Worm (Caenorhabditis elegans): Measurements from ENCODE around the gene Y73C8B.3.

Gene Y73C8B.3

ce11 chrV:3193091-3193608 is at the start of gene Y73C8B.3, which contains the start of gene Y73C8B.9:
Gene Y73C8B.3 (minus strand): TSS chrV:3193237.
Gene Y73C8B.9 (plus strand): TSS chrV:3193558.
- TF ChIP-seq him-1 (tag; optimal IDR thresholded peaks at IDR 0.05) (no peak), W03F9.2 (tag; optimal IDR thresholded peaks at IDR 0.05) (no peak)

ce11 chrV:3241175-3241574 is 48.1 kb upstream of the Y73C8B.3 start, which contains the start of gene srj-11:
Gene srj-11 (plus strand): TSS chrV:3241424.
- TF ChIP-seq dao-5 (tag; optimal IDR thresholded peaks at IDR 0.05) (no peak), W03F9.2 (tag; optimal IDR thresholded peaks at IDR 0.05) (no peak), him-1 (tag; optimal IDR thresholded peaks at IDR 0.05) (no peak)

- TF ChIP-seq dao-5 (tag; optimal IDR thresholded peaks at IDR 0.05) (no peak), him-1 (tag; optimal IDR thresholded peaks at IDR 0.05) (no peak), W03F9.2 (tag; optimal IDR thresholded peaks at IDR 0.05) (no peak)
Measured at ce11 chrV:3236610-3237009, 43.6 kb upstream of the Y73C8B.3 start, which contains the start of the genes K08D9.9 and str-16. Gene K08D9.9 (minus strand): TSS chrV:3236710. Gene str-16 (plus strand): TSS chrV:3236875.

ce11 chrV:3234887-3235286 is 41.9 kb upstream of the Y73C8B.3 start, which contains the start of gene K08D9.6:
Gene K08D9.6 (minus strand): TSS chrV:3234987.
- TF ChIP-seq dao-5 (tag; optimal IDR thresholded peaks at IDR 0.05) (no peak), W03F9.2 (tag; optimal IDR thresholded peaks at IDR 0.05) (no peak), him-1 (tag; optimal IDR thresholded peaks at IDR 0.05) (no peak)

- TF ChIP-seq dao-5 (tag; optimal IDR thresholded peaks at IDR 0.05) (no peak), him-1 (tag; optimal IDR thresholded peaks at IDR 0.05) (no peak), W03F9.2 (tag; optimal IDR thresholded peaks at IDR 0.05) (no peak)
Measured at ce11 chrV:3230597-3230996, 37.6 kb upstream of the Y73C8B.3 start, which contains the start of gene K08D9.10. Gene K08D9.10 (plus strand): TSS chrV:3230897.

ce11 chrV:3230150-3230549 is 37.1 kb upstream of the Y73C8B.3 start:
- TF ChIP-seq him-1 (tag; optimal IDR thresholded peaks at IDR 0.05) (no peak), dao-5 (tag; optimal IDR thresholded peaks at IDR 0.05) (no peak), W03F9.2 (tag; optimal IDR thresholded peaks at IDR 0.05) (no peak)

ce11 chrV:3227373-3227772 is 34.3 kb upstream of the Y73C8B.3 start, which contains the start of gene K08D9.2:
Gene K08D9.2 (plus strand): TSS chrV:3227673.
- TF ChIP-seq W03F9.2 (tag; optimal IDR thresholded peaks at IDR 0.05): no peak
- no peak for TF ChIP-seq dao-5 (tag; optimal IDR thresholded peaks at IDR 0.05)
- TF ChIP-seq him-1 (tag; optimal IDR thresholded peaks at IDR 0.05): no peak

- TF ChIP-seq W03F9.2 (tag; optimal IDR thresholded peaks at IDR 0.05) (no peak), dao-5 (tag; optimal IDR thresholded peaks at IDR 0.05) (no peak), him-1 (tag; optimal IDR thresholded peaks at IDR 0.05) (no peak)
Measured at ce11 chrV:3218604-3219003, 25.6 kb upstream of the Y73C8B.3 start.

ce11 chrV:3210147-3210546 is 17.1 kb upstream of the Y73C8B.3 start, which contains the start of gene apx-1:
Gene apx-1 (plus strand): TSS chrV:3210196.
- TF ChIP-seq W03F9.2 (tag; optimal IDR thresholded peaks at IDR 0.05) (no peak), him-1 (tag; optimal IDR thresholded peaks at IDR 0.05) (no peak), dao-5 (tag; optimal IDR thresholded peaks at IDR 0.05) (no peak)

- TF ChIP-seq him-1 (tag; optimal IDR thresholded peaks at IDR 0.05): no peak
- no peak for TF ChIP-seq W03F9.2 (tag; optimal IDR thresholded peaks at IDR 0.05)
Measured at ce11 chrV:3208940-3209339, 15.9 kb upstream of the Y73C8B.3 start.

ce11 chrV:3204433-3204832 is 11.4 kb upstream of the Y73C8B.3 start:
- no peak for TF ChIP-seq W03F9.2 (tag; optimal IDR thresholded peaks at IDR 0.05)
- TF ChIP-seq him-1 (tag; optimal IDR thresholded peaks at IDR 0.05): no peak
- TF ChIP-seq dao-5 (tag; optimal IDR thresholded peaks at IDR 0.05): no peak

- TF ChIP-seq W03F9.2 (tag; optimal IDR thresholded peaks at IDR 0.05) (no peak), dao-5 (tag; optimal IDR thresholded peaks at IDR 0.05) (no peak), him-1 (tag; optimal IDR thresholded peaks at IDR 0.05) (no peak)
Measured at ce11 chrV:3200323-3200722, 7.3 kb upstream of the Y73C8B.3 start, which contains the start of gene K08D9.4. Gene K08D9.4 (minus strand): TSS chrV:3200423.

- TF ChIP-seq dao-5 (tag; optimal IDR thresholded peaks at IDR 0.05) (no peak), W03F9.2 (tag; optimal IDR thresholded peaks at IDR 0.05) (no peak), him-1 (tag; optimal IDR thresholded peaks at IDR 0.05) (no peak)
Measured at ce11 chrV:3196832-3197329, 3.8 kb upstream of the Y73C8B.3 start, which contains the start of the genes Y73C8B.1 and Y73C8B.5. Gene Y73C8B.1 (minus strand): TSS chrV:3196882. Gene Y73C8B.5 (plus strand): TSS chrV:3197268.

- TF ChIP-seq him-1 (tag; optimal IDR thresholded peaks at IDR 0.05) (no peak), W03F9.2 (tag; optimal IDR thresholded peaks at IDR 0.05) (no peak), dao-5 (tag; optimal IDR thresholded peaks at IDR 0.05) (no peak)
Measured at ce11 chrV:3195814-3196213, 2.8 kb upstream of the Y73C8B.3 start.

All from whole organism, L4/young adult.